Fruit fly (Drosophila melanogaster) whole organism, embryonic: ENCODE data around the gene ClpP.

Experiments
- BEAF-32 ChIP-seq: fragments of 200-800 bp; sonication (Bioruptor generic); optimal IDR thresholded peaks from 3 replicates; lab custom pipeline; 2017; ENCODE audit warnings: missing biosample characterization, missing genetic modification characterization, mild to moderate bottlenecking, moderate library complexity, missing genetic modification reagents
- BtbVII ChIP-seq: fragments of 200-800 bp; sonication (Bioruptor generic); optimal IDR thresholded peaks from 3 replicates; lab custom pipeline; 2017; ENCODE audit warnings: missing biosample characterization, mild to moderate bottlenecking, missing genetic modification characterization
- CG11560 ChIP-seq: fragments of 200-800 bp; sonication (Bioruptor generic); IDR thresholded peaks from 3 replicates; pipeline ENCODE4 v1.3.6; 2022; ENCODE audit warnings: missing biosample characterization, missing genetic modification characterization
- CG12391 ChIP-seq: fragments of 200-800 bp; sonication (Bioruptor generic); optimal IDR thresholded peaks from 3 replicates; lab custom pipeline; 2018; ENCODE audit warnings: missing biosample characterization, mild to moderate bottlenecking, missing genetic modification characterization, moderate library complexity
- CG15696 ChIP-seq: fragments of 200-800 bp; sonication (Bioruptor generic); optimal IDR thresholded peaks from 2 replicates; lab custom pipeline; 2019; ENCODE audit warnings: missing biosample characterization, mild to moderate bottlenecking, missing genetic modification characterization, moderate library complexity
- CG1603 ChIP-seq: fragments of 200-800 bp; sonication (Bioruptor generic); optimal IDR thresholded peaks from 2 replicates; lab custom pipeline; 2019; ENCODE audit warnings: missing biosample characterization, mild to moderate bottlenecking, missing genetic modification characterization, moderate library complexity
- CG16813 ChIP-seq: fragments of 200-800 bp; sonication (Bioruptor generic); IDR thresholded peaks from 3 replicates; pipeline ENCODE4 v1.3.6; 2022; ENCODE audit warnings: missing biosample characterization, missing genetic modification characterization; ENCODE audit not compliant: partially characterized antibody
- CG17361 ChIP-seq: fragments of 200-800 bp; sonication (Bioruptor generic); IDR thresholded peaks from 3 replicates; pipeline ENCODE4 v1.3.6; 2022; ENCODE audit warnings: missing biosample characterization, missing genetic modification characterization
- CG18011 ChIP-seq: fragments of 200-800 bp; sonication (Bioruptor generic); optimal IDR thresholded peaks from 2 replicates; lab custom pipeline; 2017; ENCODE audit warnings: missing biosample characterization, missing genetic modification characterization, mild to moderate bottlenecking, moderate library complexity, missing genotype
- CG2116 ChIP-seq: fragments of 200-800 bp; sonication (Bioruptor generic); optimal IDR thresholded peaks from 3 replicates; lab custom pipeline; 2018; ENCODE audit warnings: missing biosample characterization, mild to moderate bottlenecking, missing genetic modification characterization
- CG2712 ChIP-seq: fragments of 200-800 bp; optimal IDR thresholded peaks from 3 replicates; lab custom pipeline; 2019; ENCODE audit warnings: missing biosample characterization, mild to moderate bottlenecking, missing genetic modification characterization, moderate library complexity
- CG34422 ChIP-seq: fragments of 200-800 bp; sonication (Bioruptor generic); IDR thresholded peaks from 3 replicates; pipeline ENCODE4 v1.3.6; 2022; ENCODE audit warnings: missing biosample characterization, missing genetic modification characterization
- CG4360 ChIP-seq: fragments of 200-800 bp; sonication (Bioruptor generic); IDR thresholded peaks from 2 replicates; pipeline ENCODE4 v1.3.6; 2022; ENCODE audit warnings: missing biosample characterization, missing genetic modification characterization
- CG6683 ChIP-seq: fragments of 200-800 bp; sonication (Bioruptor generic); optimal IDR thresholded peaks from 2 replicates; lab custom pipeline; 2017; ENCODE audit warnings: missing biosample characterization, mild to moderate bottlenecking, missing genetic modification characterization, missing genetic modification reagents
- CG6791 ChIP-seq: fragments of 200-800 bp; sonication (Bioruptor generic); IDR thresholded peaks from 3 replicates; pipeline ENCODE4 v1.3.6; 2022; ENCODE audit warnings: missing biosample characterization, missing genetic modification characterization; ENCODE audit not compliant: partially characterized antibody
- CG8290 ChIP-seq, 3 experiments: fragments of 200-800 bp; sonication (Bioruptor generic); optimal IDR thresholded peaks; 2 replicates each; lab custom pipeline; 2016 to 2019; ENCODE audit warnings: missing biosample characterization in 3 of 3, missing genetic modification characterization in 3 of 3, mild to moderate bottlenecking in 2 of 3, moderate library complexity in 1 of 3
- CG9437 ChIP-seq: fragments of 200-800 bp; sonication (Bioruptor generic); optimal IDR thresholded peaks from 2 replicates; lab custom pipeline; 2018; ENCODE audit warnings: missing biosample characterization, mild to moderate bottlenecking, missing genetic modification characterization
- CG9876 ChIP-seq: fragments of 200-800 bp; sonication (Bioruptor generic); optimal IDR thresholded peaks from 2 replicates; lab custom pipeline; 2016; ENCODE audit warnings: missing biosample characterization, missing genetic modification characterization
- Chrac-16 ChIP-seq: fragments of 200-800 bp; sonication (Bioruptor generic); optimal IDR thresholded peaks from 3 replicates; lab custom pipeline; 2016; ENCODE audit warnings: missing biosample characterization, missing genetic modification characterization
- Dip3 ChIP-seq: fragments of 200-800 bp; sonication (Bioruptor generic); optimal IDR thresholded peaks from 3 replicates; lab custom pipeline; 2016; ENCODE audit warnings: missing biosample characterization, missing genetic modification characterization
- Dll ChIP-seq: fragments of 200-800 bp; sonication (Bioruptor generic); IDR thresholded peaks from 4 replicates; pipeline ENCODE4 v1.3.6; 2022; ENCODE audit warnings: missing biosample characterization, missing genetic modification characterization; ENCODE audit not compliant: partially characterized antibody
- Dp ChIP-seq: fragments of 200-800 bp; sonication (Bioruptor generic); optimal IDR thresholded peaks from 2 replicates; lab custom pipeline; 2018; ENCODE audit warnings: missing biosample characterization, mild to moderate bottlenecking, missing genetic modification characterization, moderate library complexity
- E2f1 ChIP-seq: fragments of 200-800 bp; sonication (Bioruptor generic); IDR thresholded peaks from 2 replicates; pipeline ENCODE4 v1.3.6; 2022; ENCODE audit warnings: missing biosample characterization, missing genetic modification characterization
- Hr3 ChIP-seq: fragments of 200-800 bp; sonication (Bioruptor generic); optimal IDR thresholded peaks from 3 replicates; lab custom pipeline; 2016; ENCODE audit warnings: missing biosample characterization, missing genetic modification characterization
- Lpt ChIP-seq: fragments of >200 bp; optimal IDR thresholded peaks from 2 replicates; lab custom pipeline; 2018; ENCODE audit warnings: missing biosample characterization, missing genetic modification characterization
- Pdp1 ChIP-seq, 2 experiments: fragments of 200-800 bp; sonication (Bioruptor generic); optimal IDR thresholded peaks; 3 replicates each; lab custom pipeline; 2016; ENCODE audit warnings: missing biosample characterization in 2 of 2, missing genetic modification characterization in 2 of 2, mild to moderate bottlenecking in 1 of 2, moderate library complexity in 1 of 2
- Rx ChIP-seq: fragments of 200-800 bp; sonication (Bioruptor generic); IDR thresholded peaks from 2 replicates; pipeline ENCODE4 v1.3.6; 2022; ENCODE audit warnings: missing biosample characterization, missing genetic modification characterization
- Sry-δ ChIP-seq: fragments of 200-800 bp; sonication (Bioruptor generic); optimal IDR thresholded peaks from 2 replicates; lab custom pipeline; 2016; ENCODE audit warnings: missing biosample characterization, missing genetic modification characterization
- Stat92E ChIP-seq, 3 experiments: fragments of >200 bp in 2 of 3; fragments of 200-800 bp in 1 of 3; sonication (Bioruptor generic) in 1 of 3; optimal IDR thresholded peaks; 2 replicates each; lab custom pipeline; 2017 to 2019; ENCODE audit warnings: missing biosample characterization in 3 of 3, missing genetic modification characterization in 3 of 3, mild to moderate bottlenecking in 1 of 3, moderate library complexity in 1 of 3
- ac ChIP-seq: fragments of 200-800 bp; sonication (Bioruptor generic); optimal IDR thresholded peaks from 3 replicates; lab custom pipeline; 2017; ENCODE audit warnings: missing biosample characterization, mild to moderate bottlenecking, missing genetic modification characterization
- cas ChIP-seq: fragments of 200-800 bp; sonication (Bioruptor generic); IDR thresholded peaks from 2 replicates; pipeline ENCODE4 v1.3.6; 2022; ENCODE audit warnings: missing biosample characterization, missing genetic modification characterization
- chn ChIP-seq: fragments of 200-800 bp; sonication (Bioruptor generic); optimal IDR thresholded peaks from 2 replicates; lab custom pipeline; 2016; ENCODE audit warnings: missing biosample characterization, missing genetic modification characterization
- dmrt11E ChIP-seq: fragments of 200-800 bp; sonication (Bioruptor generic); optimal IDR thresholded peaks from 3 replicates; lab custom pipeline; 2018; ENCODE audit warnings: missing biosample characterization, mild to moderate bottlenecking, missing genetic modification characterization, moderate library complexity
- gfzf ChIP-seq: fragments of 200-800 bp; sonication (Bioruptor generic); optimal IDR thresholded peaks from 2 replicates; lab custom pipeline; 2016; ENCODE audit warnings: missing biosample characterization, mild to moderate bottlenecking, missing genetic modification characterization, moderate library complexity
- inv ChIP-seq: fragments of 200-800 bp; sonication (Bioruptor generic); IDR thresholded peaks from 2 replicates; pipeline ENCODE4 v1.3.6; 2022; ENCODE audit warnings: missing biosample characterization, missing genetic modification characterization; ENCODE audit not compliant: partially characterized antibody
- klu ChIP-seq: fragments of 200-800 bp; sonication (Bioruptor generic); IDR thresholded peaks from 2 replicates; pipeline ENCODE4 v1.3.6; 2022; ENCODE audit warnings: missing biosample characterization, missing genetic modification characterization
- knrl ChIP-seq: fragments of 200-800 bp; sonication (Bioruptor generic); IDR thresholded peaks from 3 replicates; pipeline ENCODE4 v1.3.6; 2022; ENCODE audit warnings: missing biosample characterization, missing genetic modification characterization; ENCODE audit not compliant: partially characterized antibody
- lilli ChIP-seq: fragments of 200-800 bp; sonication (Bioruptor generic); optimal IDR thresholded peaks from 3 replicates; lab custom pipeline; 2016; ENCODE audit warnings: missing biosample characterization, missing genetic modification characterization
- lov ChIP-seq, 2 experiments: fragments of 200-800 bp in 1 of 2; fragments of >200 bp in 1 of 2; sonication (Bioruptor generic) in 1 of 2; IDR thresholded peaks in 1 of 2; optimal IDR thresholded peaks in 1 of 2; 2 replicates in 1 of 2; 3 replicates in 1 of 2; pipeline versions ENCODE4 v1.3.6 to Lab custom; 2017 to 2022; ENCODE audit warnings: missing biosample characterization in 1 of 2, missing genetic modification characterization in 1 of 2
- odd ChIP-seq: fragments of 200-800 bp; sonication (Bioruptor generic); optimal IDR thresholded peaks from 2 replicates; lab custom pipeline; 2017; ENCODE audit warnings: missing biosample characterization, mild to moderate bottlenecking, missing genetic modification characterization
- row ChIP-seq: fragments of 200-800 bp; sonication (Bioruptor generic); IDR thresholded peaks from 3 replicates; pipeline ENCODE4 v1.3.6; 2022; ENCODE audit warnings: missing biosample characterization, missing genetic modification characterization
- slou ChIP-seq: fragments of 200-800 bp; sonication (Bioruptor generic); optimal IDR thresholded peaks from 3 replicates; lab custom pipeline; 2016; ENCODE audit warnings: missing biosample characterization, missing genetic modification characterization
- trem ChIP-seq: fragments of 200-800 bp; optimal IDR thresholded peaks from 3 replicates; lab custom pipeline; 2019; ENCODE audit warnings: missing biosample characterization, mild to moderate bottlenecking, missing genetic modification characterization, moderate library complexity
- unc-4 ChIP-seq: fragments of 200-800 bp; sonication (Bioruptor generic); IDR thresholded peaks from 2 replicates; pipeline ENCODE4 v1.3.6; 2022; ENCODE audit warnings: missing biosample characterization, missing genetic modification characterization; ENCODE audit not compliant: partially characterized antibody

The ClpP gene

dm6 chr2L:10395642-10396487 is 39.3 kb downstream of the ClpP start, which contains the start of gene Mdh1 (continued):
- peak in 1 of 2 experiments; percentile 88 for TF ChIP-seq Pdp1 (GFP tag; optimal IDR thresholded peaks at IDR 0.05; lab: Kevin White, UChicago)
- TF ChIP-seq E2f1 (GFP tag; lab: Robert Waterston, UW): no peak
- TF ChIP-seq CG9437: peak; percentile 63

- TF ChIP-seq CG11560 (peak; percentile 97), cas (GFP tag; lab: Robert Waterston, UW) (no peak), gfzf (GFP tag; lab: Kevin White, UChicago) (no peak), Chrac-16 (GFP tag; lab: Kevin White, UChicago) (no peak), Dip3 (no peak), lilli (GFP tag; lab: Kevin White, UChicago) (no peak), CG1603 (tag; lab: Kevin White, UChicago) (peak; percentile 17), chn (GFP tag; lab: Kevin White, UChicago) (no peak), CG15696 (no peak), Hr3 (peak; percentile 25), Lpt (GFP tag; lab: Kevin White, UChicago) (no peak), CG6683 (GFP tag; lab: Kevin White, UChicago) (no peak), unc-4 (0 out of 2 replicates have a peak, but pooled peaks have one; percentile 25), Rx (GFP tag; lab: Robert Waterston, UW) (no peak), CG4360 (GFP tag; lab: Robert Waterston, UW) (no peak), trem (tag; lab: Kevin White, UChicago) (peak; percentile 38), ac (GFP tag; lab: Kevin White, UChicago) (no peak), CG8290 (GFP tag; optimal IDR thresholded peaks at IDR 0.05; lab: Kevin White, UChicago) (peak; percentile 10), CG8290 (tag; optimal IDR thresholded peaks at IDR 0.05; lab: Kevin White, UChicago) (no peak), CG34422 (GFP tag; lab: Robert Waterston, UW) (0 out of 3 replicates have a peak, but pooled peaks have one; percentile 11), CG12391 (peak; percentile 33), Stat92E (GFP tag; optimal IDR thresholded peaks at IDR 0.05; lab: Kevin White, UChicago) (no peak), Dll (GFP tag; lab: Robert Waterston, UW) (peak; percentile 39; the same call in 2 of the 4 replicates), Dp (peak; percentile 1), slou (GFP tag; lab: Kevin White, UChicago) (no peak), knrl (peak; percentile 48; the same call in 2 of the 3 replicates), row (peak; percentile 71), CG2712 (peak; percentile 36), CG6791 (GFP tag; lab: Robert Waterston, UW) (0 out of 3 replicates have a peak, but pooled peaks have one; percentile 31), CG16813 (peak; percentile 46; the same call in 1 of the 3 replicates), BEAF-32 (GFP tag; lab: Kevin White, UChicago) (peak; percentile 69), CG17361 (GFP tag; lab: Robert Waterston, UW) (peak; percentile 47; the same call in 1 of the 3 replicates), BtbVII (GFP tag; lab: Kevin White, UChicago) (no peak), odd (GFP tag; lab: Kevin White, UChicago) (no peak), dmrt11E (peak; percentile 36), CG18011 (GFP tag; lab: Kevin White, UChicago) (no peak), lov (optimal IDR thresholded peaks at IDR 0.05; lab: Kevin White, UChicago) (no peak), lov (GFP tag; IDR thresholded peaks at IDR 0.05; lab: Robert Waterston, UW) (no peak), inv (GFP tag; lab: Robert Waterston, UW) (0 out of 2 replicates have a peak, but pooled peaks have one; percentile 30), CG2116 (GFP tag; lab: Kevin White, UChicago) (peak; percentile 97), CG9876 (no peak), Sry-δ (GFP tag; lab: Kevin White, UChicago) (peak; percentile 61), klu (no peak)
Observed at dm6 chr2L:10396488-10396824, 39.9 kb downstream of the ClpP start, which contains the start of gene Cnot4. Cnot4 (plus strand) TSS chr2L:10396716.
